Worm (Caenorhabditis elegans) whole organism, mixed stage, embryonic: Measurements from ENCODE around the gene R11G11.16.
A peak's percentile ranks its signal among the peaks of the same experiment; 100 is the strongest.

Experiments used
- M03D4.4 ChIP-seq: sonication (generic microtip); optimal IDR thresholded peaks from 2 replicates; lab custom pipeline; 2017; ENCODE audit warnings: mild to moderate bottlenecking, missing genetic modification characterization, missing compliant biosample characterization
- bed-3 ChIP-seq: fragments of 200-800 bp; sonication (Bioruptor generic); optimal IDR thresholded peaks from 3 replicates; lab custom pipeline; 2018; ENCODE audit warnings: mild to moderate bottlenecking, missing genetic modification characterization, moderate library complexity, missing compliant biosample characterization
- blmp-1 ChIP-seq: fragments of 150-350 bp; optimal IDR thresholded peaks from 2 replicates; lab custom pipeline; 2014; ENCODE audit warnings: missing biosample characterization, missing genetic modification characterization
- ceh-39 ChIP-seq: fragments of 150-350 bp; optimal IDR thresholded peaks from 2 replicates; lab custom pipeline; 2014; ENCODE audit warnings: missing biosample characterization, missing genetic modification characterization
- ceh-43 ChIP-seq: fragments of 200-800 bp; sonication (Bioruptor generic); optimal IDR thresholded peaks from 2 replicates; lab custom pipeline; 2018; ENCODE audit warnings: mild to moderate bottlenecking, missing genetic modification characterization, moderate library complexity, missing compliant biosample characterization
- ceh-83 ChIP-seq: fragments of 200-800 bp; sonication (Bioruptor generic); optimal IDR thresholded peaks from 2 replicates; lab custom pipeline; 2018; ENCODE audit warnings: mild to moderate bottlenecking, missing genetic modification characterization, missing compliant biosample characterization
- ces-1 ChIP-seq: fragments of 150-350 bp; optimal IDR thresholded peaks from 2 replicates; lab custom pipeline; 2014; ENCODE audit warnings: missing biosample characterization, missing genetic modification reagents, missing genetic modification characterization
- cnd-1 ChIP-seq: fragments of 200-800 bp; sonication (Bioruptor generic); optimal IDR thresholded peaks from 2 replicates; lab custom pipeline; 2018; ENCODE audit warnings: mild to moderate bottlenecking, missing genetic modification characterization, missing compliant biosample characterization
- drap-1 ChIP-seq: fragments of 200-800 bp; sonication (Bioruptor generic); optimal IDR thresholded peaks from 3 replicates; lab custom pipeline; 2018; ENCODE audit warnings: mild to moderate bottlenecking, missing genetic modification characterization, missing compliant biosample characterization
- elt-1 ChIP-seq: sonication (generic microtip); optimal IDR thresholded peaks from 2 replicates; lab custom pipeline; 2017; ENCODE audit warnings: missing genetic modification characterization, mild to moderate bottlenecking, missing compliant biosample characterization, antibody characterized with exemption, moderate library complexity, borderline replicate concordance; ENCODE audit not compliant: insufficient read depth
- elt-3 ChIP-seq: fragments of 150-350 bp; optimal IDR thresholded peaks from 2 replicates; lab custom pipeline; 2014; ENCODE audit warnings: missing biosample characterization, missing genetic modification characterization
- flh-1 ChIP-seq: fragments of 200-800 bp; sonication (Bioruptor generic); optimal IDR thresholded peaks from 2 replicates; lab custom pipeline; 2018; ENCODE audit warnings: mild to moderate bottlenecking, missing genetic modification characterization, moderate library complexity, missing compliant biosample characterization
- ham-2 ChIP-seq: fragments of 200-800 bp; sonication (Bioruptor generic); optimal IDR thresholded peaks from 2 replicates; lab custom pipeline; 2018; ENCODE audit warnings: mild to moderate bottlenecking, missing genetic modification characterization, missing compliant biosample characterization
- hlh-1 ChIP-seq: fragments of 150-350 bp; optimal IDR thresholded peaks from 2 replicates; lab custom pipeline; 2014; ENCODE audit warnings: missing biosample characterization, missing genetic modification reagents, missing genetic modification characterization
- lin-13 ChIP-seq: fragments of 150-350 bp; optimal IDR thresholded peaks from 2 replicates; lab custom pipeline; 2014; ENCODE audit warnings: missing biosample characterization, missing genetic modification characterization
- lin-32 ChIP-seq: fragments of 200-800 bp; sonication (Bioruptor generic); optimal IDR thresholded peaks from 2 replicates; lab custom pipeline; 2018; ENCODE audit warnings: mild to moderate bottlenecking, missing genetic modification characterization, missing compliant biosample characterization
- lsy-2 ChIP-seq: fragments of 150-350 bp; optimal IDR thresholded peaks from 2 replicates; lab custom pipeline; 2014; ENCODE audit warnings: missing biosample characterization, missing genetic modification characterization
- mab-5 ChIP-seq: fragments of 150-350 bp; optimal IDR thresholded peaks from 2 replicates; lab custom pipeline; 2014; ENCODE audit warnings: missing biosample characterization, missing genetic modification characterization
- mep-1 ChIP-seq: fragments of 150-350 bp; optimal IDR thresholded peaks from 2 replicates; lab custom pipeline; 2017; ENCODE audit warnings: missing biosample characterization, missing genetic modification reagents, missing genetic modification characterization, inconsistent platforms
- mls-2 ChIP-seq: sonication (generic microtip); optimal IDR thresholded peaks from 2 replicates; lab custom pipeline; 2016; ENCODE audit warnings: mild to moderate bottlenecking, missing genetic modification characterization, moderate library complexity, missing compliant biosample characterization
- nhr-12 ChIP-seq: fragments of 150-350 bp; optimal IDR thresholded peaks from 2 replicates; lab custom pipeline; 2014; ENCODE audit warnings: missing biosample characterization, missing genetic modification characterization
- nhr-2 ChIP-seq: fragments of 150-350 bp; optimal IDR thresholded peaks from 2 replicates; lab custom pipeline; 2014; ENCODE audit warnings: missing biosample characterization, missing genetic modification characterization
- nhr-237 ChIP-seq: fragments of 150-350 bp; optimal IDR thresholded peaks from 2 replicates; lab custom pipeline; 2014; ENCODE audit warnings: missing biosample characterization, missing genetic modification characterization
- nhr-28 ChIP-seq: fragments of 150-350 bp; optimal IDR thresholded peaks from 2 replicates; lab custom pipeline; 2014; ENCODE audit warnings: missing biosample characterization, missing genetic modification characterization
- nhr-76 ChIP-seq: sonication (generic microtip); optimal IDR thresholded peaks from 2 replicates; lab custom pipeline; 2017; ENCODE audit warnings: missing biosample characterization, missing genetic modification characterization
- pha-4 ChIP-seq: fragments of 150-350 bp; optimal IDR thresholded peaks from 2 replicates; lab custom pipeline; 2018; ENCODE audit warnings: missing biosample characterization, missing genetic modification reagents, missing genetic modification characterization
- sem-2 ChIP-seq: fragments of 200-800 bp; sonication (Bioruptor generic); optimal IDR thresholded peaks from 2 replicates; lab custom pipeline; 2018; ENCODE audit warnings: mild to moderate bottlenecking, missing genetic modification characterization, missing compliant biosample characterization
- snpc-4 ChIP-seq: fragments of 150-350 bp; optimal IDR thresholded peaks from 2 replicates; lab custom pipeline; 2014; ENCODE audit warnings: missing biosample characterization, missing genetic modification characterization
- sptf-1 ChIP-seq: sonication (generic microtip); optimal IDR thresholded peaks from 2 replicates; lab custom pipeline; 2017; ENCODE audit warnings: mild to moderate bottlenecking, missing genetic modification characterization, moderate library complexity, missing compliant biosample characterization
- tbx-8 ChIP-seq: fragments of 200-800 bp; sonication (Bioruptor generic); optimal IDR thresholded peaks from 2 replicates; lab custom pipeline; 2018; ENCODE audit warnings: mild to moderate bottlenecking, missing genetic modification characterization, moderate library complexity, missing compliant biosample characterization
- unc-120 ChIP-seq: sonication (generic microtip); optimal IDR thresholded peaks from 2 replicates; lab custom pipeline; 2017; ENCODE audit warnings: missing genetic modification characterization, missing compliant biosample characterization; ENCODE audit not compliant: poor library complexity, severe bottlenecking
- unc-39 ChIP-seq: fragments of 150-350 bp; optimal IDR thresholded peaks from 2 replicates; lab custom pipeline; 2014; ENCODE audit warnings: missing biosample characterization, missing genetic modification characterization
- unc-62 ChIP-seq: fragments of 150-350 bp; optimal IDR thresholded peaks from 2 replicates; lab custom pipeline; 2014; ENCODE audit warnings: missing biosample characterization, missing genetic modification reagents, missing genetic modification characterization
- zip-8 ChIP-seq: fragments of 150-350 bp; optimal IDR thresholded peaks from 2 replicates; lab custom pipeline; 2014; ENCODE audit warnings: missing biosample characterization, missing genetic modification characterization
- ztf-11 ChIP-seq: fragments of 150-350 bp; optimal IDR thresholded peaks from 2 replicates; lab custom pipeline; 2014; ENCODE audit warnings: missing biosample characterization, missing genetic modification characterization

R11G11.16 gene

ce11 chrV:534176-534575, 9.2 kb upstream of the R11G11.16 start, which contains the start of gene nhr-132:
Gene nhr-132 (plus strand): TSS chrV:534446.
- TF ChIP-seq lsy-2 (tag; lab: Kevin White, UChicago) (no peak), elt-1 (tag; lab: Kevin White, UChicago) (peak; percentile 3)

- TF ChIP-seq snpc-4 (tag; lab: Kevin White, UChicago), result no peak
- no peak for TF ChIP-seq ceh-43
- no peak for TF ChIP-seq lin-13 (tag; lab: Kevin White, UChicago)
- TF ChIP-seq mls-2 (tag; lab: Kevin White, UChicago), result peak; percentile 2
- TF ChIP-seq nhr-2 (tag; lab: Kevin White, UChicago), result no peak
- TF ChIP-seq bed-3 (GFP tag; lab: Kevin White, UChicago), result no peak
- TF ChIP-seq ztf-11 (tag; lab: Kevin White, UChicago), result no peak
- TF ChIP-seq lin-32 (GFP tag; lab: Kevin White, UChicago), result no peak
- TF ChIP-seq elt-3, result peak; percentile 83
- no peak for TF ChIP-seq mab-5 (tag; lab: Kevin White, UChicago)
- no peak for TF ChIP-seq M03D4.4
- peak; percentile 61 for TF ChIP-seq ces-1
- TF ChIP-seq unc-120 (tag; lab: Kevin White, UChicago), result peak; percentile 27
- peak; percentile 54 for TF ChIP-seq elt-1 (tag; lab: Kevin White, UChicago)
- no peak for TF ChIP-seq sptf-1 (tag; lab: Kevin White, UChicago)
- TF ChIP-seq sem-2 (GFP tag; lab: Kevin White, UChicago), result no peak
- peak; percentile 59 for TF ChIP-seq ham-2 (GFP tag; lab: Kevin White, UChicago)
- no peak for TF ChIP-seq tbx-8 (GFP tag; lab: Kevin White, UChicago)
- TF ChIP-seq pha-4, result peak; percentile 17
- no peak for TF ChIP-seq nhr-237 (tag; lab: Kevin White, UChicago)
- no peak for TF ChIP-seq nhr-76 (tag; lab: Kevin White, UChicago)
- TF ChIP-seq unc-62 (GFP tag; lab: Kevin White, UChicago), result no peak
- no peak for TF ChIP-seq hlh-1 (tag; lab: Kevin White, UChicago)
- TF ChIP-seq mep-1 (tag; lab: Kevin White, UChicago), result no peak
- no peak for TF ChIP-seq lsy-2 (tag; lab: Kevin White, UChicago)
- no peak for TF ChIP-seq cnd-1
- TF ChIP-seq nhr-12, result no peak
- no peak for TF ChIP-seq unc-39 (tag; lab: Kevin White, UChicago)
- TF ChIP-seq zip-8 (tag; lab: Kevin White, UChicago), result no peak
- no peak for TF ChIP-seq ceh-83 (GFP tag; lab: Kevin White, UChicago)
- TF ChIP-seq flh-1 (GFP tag; lab: Kevin White, UChicago), result no peak
- no peak for TF ChIP-seq ceh-39 (tag; lab: Kevin White, UChicago)
- no peak for TF ChIP-seq drap-1 (GFP tag; lab: Kevin White, UChicago)
- TF ChIP-seq blmp-1 (tag; lab: Kevin White, UChicago), result no peak
- no peak for TF ChIP-seq nhr-28 (tag; lab: Kevin White, UChicago)
Observed at ce11 chrV:532046-532445, 7.1 kb upstream of the R11G11.16 start, which contains the start of gene nhr-58. Gene nhr-58 (plus strand): TSS chrV:532259.

- no peak for TF ChIP-seq unc-39 (tag; lab: Kevin White, UChicago)
- TF ChIP-seq tbx-8 (GFP tag; lab: Kevin White, UChicago), result no peak
- TF ChIP-seq elt-3, result no peak
- TF ChIP-seq, all 35 proteins: peak for 0
Observed at ce11 chrV:527602-528001, 2.7 kb upstream of the R11G11.16 start, which contains the start of gene srw-108. Gene srw-108 (plus strand): TSS chrV:527902.

DNA sequence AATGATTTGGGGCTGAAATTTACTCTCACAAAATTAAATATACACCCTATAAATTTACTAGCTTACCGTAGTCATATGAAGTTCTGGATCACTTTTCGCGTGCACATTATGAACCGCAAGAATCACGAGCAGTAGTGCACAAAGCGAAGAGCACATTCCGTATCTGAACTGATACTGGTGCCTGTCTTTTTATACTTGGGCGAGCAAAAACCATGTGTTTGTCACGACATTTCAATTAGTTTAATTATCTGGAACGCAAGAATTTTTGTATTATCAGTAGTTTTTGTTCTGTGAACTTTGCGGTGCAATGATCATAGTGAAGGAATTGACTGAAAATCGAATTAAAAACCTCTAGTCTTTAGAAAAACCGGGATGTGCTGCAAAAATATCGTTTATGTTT, 882 bp downstream of the R11G11.16 start, which contains the start of gene lipl-3:
lipl-3 (minus strand) TSS at position 161 of the 400 bp plus-strand sequence.
- TF ChIP-seq pha-4 (no peak), bed-3 (GFP tag; lab: Kevin White, UChicago) (no peak), mep-1 (tag; lab: Kevin White, UChicago) (no peak), ceh-83 (GFP tag; lab: Kevin White, UChicago) (no peak), nhr-237 (tag; lab: Kevin White, UChicago) (no peak), lin-32 (GFP tag; lab: Kevin White, UChicago) (no peak), sptf-1 (tag; lab: Kevin White, UChicago) (no peak), ztf-11 (tag; lab: Kevin White, UChicago) (no peak), lsy-2 (tag; lab: Kevin White, UChicago) (no peak), M03D4.4 (no peak), lin-13 (tag; lab: Kevin White, UChicago) (no peak), sem-2 (GFP tag; lab: Kevin White, UChicago) (no peak), elt-3 (no peak)
